Fruit fly (Drosophila melanogaster): ENCODE measurements around the gene Cp7Fa.

dm6 chrX:8522504-8522903 is 51.8 kb downstream of the Cp7Fa start:
- TF ChIP-seq CTCF (optimal IDR thresholded peaks at IDR 0.05) (no peak), CG8478 (optimal IDR thresholded peaks at IDR 0.05) (no peak)
